Fruit fly (Drosophila melanogaster): ENCODE measurements around the gene CG42750.
A peak's percentile ranks its signal among the peaks of the same experiment; 100 is the strongest.

CG42750 gene

DNA sequence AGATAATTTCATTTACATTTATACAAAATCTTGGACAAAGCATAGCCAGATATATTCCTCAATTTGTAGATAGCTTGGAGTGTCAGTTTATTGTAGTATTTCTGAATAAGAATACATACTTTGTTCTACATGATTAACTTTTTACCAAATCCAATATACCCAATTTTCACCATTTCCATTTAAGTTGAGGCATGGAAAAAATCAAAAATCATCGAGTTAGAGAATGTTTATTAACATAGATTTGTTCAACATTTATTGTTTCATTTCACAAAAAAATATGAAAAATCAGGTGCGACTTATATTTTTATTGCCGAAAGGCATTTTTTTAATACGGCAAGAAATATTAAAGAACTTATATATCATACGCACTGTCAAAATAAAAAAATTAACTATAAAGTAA is 149.9 kb downstream of the CG42750 start, which contains the start of gene Grl36b:
TSS of gene Grl36b (minus strand) at position 101 of the 400 bp plus-strand sequence.
- TF ChIP-seq Trl (optimal IDR thresholded peaks at IDR 0.05) (no peak), Trl (GFP tag; optimal IDR thresholded peaks at IDR 0.05) (no peak), ind (GFP tag; optimal IDR thresholded peaks at IDR 0.05) (no peak), Xbp1 (GFP tag; optimal IDR thresholded peaks at IDR 0.05) (no peak), CG11456 (GFP tag; IDR thresholded peaks at IDR 0.05) (no peak), CG11696 (GFP tag; IDR thresholded peaks at IDR 0.05) (no peak)

DNA sequence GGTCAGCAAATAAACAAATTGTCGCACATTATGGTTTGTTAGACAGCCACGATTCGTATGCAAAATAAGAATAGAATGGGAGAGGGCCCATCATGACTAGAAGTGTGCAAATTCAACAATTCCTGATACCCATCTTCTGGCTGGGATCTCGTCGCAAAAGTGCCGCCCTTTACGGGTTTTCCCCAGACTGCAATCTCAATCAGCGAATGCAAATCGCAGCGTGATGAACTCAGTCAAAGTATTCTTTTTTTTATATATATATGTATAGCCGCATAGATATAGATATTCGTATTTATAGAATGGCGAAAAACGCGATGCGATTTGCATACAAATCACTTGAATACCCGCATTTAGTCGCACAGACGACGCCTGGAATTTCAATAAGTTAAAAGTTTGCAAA is 152.7 kb downstream of the CG42750 start:
- TF ChIP-seq CG7928 (GFP tag; optimal IDR thresholded peaks at IDR 0.05), result no peak

DNA sequence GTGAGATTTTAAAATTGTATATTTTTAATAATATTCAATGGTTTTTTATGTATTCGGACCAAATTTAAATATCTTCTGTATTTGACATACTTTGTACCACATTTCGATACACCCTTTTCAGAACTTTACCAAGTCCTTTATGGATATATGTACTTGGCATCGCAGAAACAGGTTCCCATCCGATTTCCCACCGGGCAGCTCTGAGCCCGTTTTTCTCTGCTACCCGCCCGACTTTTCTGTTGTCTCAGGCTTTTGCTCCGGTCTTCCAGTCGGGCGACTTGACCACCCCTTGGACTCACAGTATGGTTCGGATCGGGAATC is 153.4 kb downstream of the CG42750 start:
- TF ChIP-seq YL-1 (GFP tag; optimal IDR thresholded peaks at IDR 0.05) (no peak), GATAe (GFP tag; conservative IDR thresholded peaks at IDR 0.05) (no peak), CG7963 (GFP tag; IDR thresholded peaks at IDR 0.05; ENCODE audit: partially characterized antibody) (no peak), nom (GFP tag; optimal IDR thresholded peaks at IDR 0.05) (peak; percentile 4), bsh (GFP tag; optimal IDR thresholded peaks at IDR 0.05) (peak in 1 of 2 experiments; percentile 71), Drgx (GFP tag; IDR thresholded peaks at IDR 0.05) (peak; percentile 40), CG2889 (GFP tag; IDR thresholded peaks at IDR 0.05) (no peak), CG11723 (GFP tag; optimal IDR thresholded peaks at IDR 0.05) (no peak), Ada2b (GFP tag; IDR thresholded peaks at IDR 0.05) (no peak), Nf-YC (tag; optimal IDR thresholded peaks at IDR 0.05) (no peak), Hmr (GFP tag; optimal IDR thresholded peaks at IDR 0.05) (no peak)

DNA sequence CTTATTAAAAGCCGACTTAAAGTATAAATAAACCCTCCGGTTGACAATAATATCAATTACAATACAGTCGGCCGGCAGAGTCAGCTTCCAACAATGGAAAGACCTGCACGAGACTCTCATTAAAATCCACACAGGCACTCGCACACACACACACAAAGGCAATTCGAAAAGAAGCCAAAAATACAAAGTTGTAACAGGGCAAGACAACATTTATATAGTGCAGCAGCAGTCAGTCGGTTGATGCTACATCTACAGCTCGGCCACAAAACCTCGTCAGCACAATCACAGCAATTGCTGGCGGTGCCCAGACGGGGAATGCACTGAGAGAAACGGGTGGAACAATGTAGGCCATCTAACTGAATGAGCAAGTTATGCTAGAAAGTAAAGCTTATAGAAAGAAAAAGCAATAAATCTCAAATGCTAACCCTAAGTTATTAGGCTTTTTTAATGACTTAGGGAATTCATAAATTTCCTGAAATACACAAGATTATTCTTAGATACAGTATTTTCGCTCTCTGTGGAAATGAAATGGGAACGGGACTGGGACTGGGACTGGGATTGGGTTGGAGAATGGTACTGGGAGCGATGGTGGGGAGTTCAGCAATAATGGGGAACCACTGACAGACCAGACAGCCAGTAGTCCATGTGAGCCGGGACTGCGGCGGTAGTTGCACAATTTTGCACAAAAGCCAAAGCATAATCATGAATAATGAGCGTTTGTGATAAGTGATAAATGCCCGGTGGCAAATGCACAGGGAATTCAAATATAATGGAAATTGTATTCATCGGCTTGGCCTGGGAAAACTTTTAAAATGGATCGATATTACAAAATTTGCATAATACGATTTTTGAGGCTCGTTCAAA is 154.0 kb downstream of the CG42750 start:
- TF ChIP-seq CG18599 (GFP tag; optimal IDR thresholded peaks at IDR 0.05) (peak; percentile 72), Max (GFP tag; optimal IDR thresholded peaks at IDR 0.05) (peak; percentile 32), slbo (GFP tag; IDR thresholded peaks at IDR 0.05) (peak; percentile 56), CG4854 (GFP tag; optimal IDR thresholded peaks at IDR 0.05) (no peak), CG4282 (GFP tag; optimal IDR thresholded peaks at IDR 0.05) (no peak), lbe (GFP tag; optimal IDR thresholded peaks at IDR 0.05) (peak; percentile 78), bigmax (GFP tag; optimal IDR thresholded peaks at IDR 0.05) (no peak), seq (GFP tag; IDR thresholded peaks at IDR 0.05) (peak; percentile 42; the same call in 1 of the 2 replicates), eve (GFP tag; optimal IDR thresholded peaks at IDR 0.05) (no peak), Nf-YC (tag; optimal IDR thresholded peaks at IDR 0.05) (no peak), CG10979 (tag; optimal IDR thresholded peaks at IDR 0.05) (no peak), Dfd (GFP tag; optimal IDR thresholded peaks at IDR 0.05) (no peak), TFAM (GFP tag; optimal IDR thresholded peaks at IDR 0.05) (no peak), CG18011 (GFP tag; optimal IDR thresholded peaks at IDR 0.05) (no peak), z (GFP tag; IDR thresholded peaks at IDR 0.05) (no peak), oc (tag; optimal IDR thresholded peaks at IDR 0.05) (no peak), lola (GFP tag; optimal IDR thresholded peaks at IDR 0.05) (no peak), dpn (GFP tag; optimal IDR thresholded peaks at IDR 0.05) (peak; percentile 33 to 36), BEAF-32 (GFP tag; optimal IDR thresholded peaks at IDR 0.05) (no peak), CG17328 (GFP tag; IDR thresholded peaks at IDR 0.05) (peak; percentile 48; the same call in 1 of the 2 replicates), Mes4 (GFP tag; optimal IDR thresholded peaks at IDR 0.05) (peak; percentile 14), CG4617 (GFP tag; optimal IDR thresholded peaks at IDR 0.05; ENCODE audit: borderline replicate concordance) (no peak), CG32532 (GFP tag; IDR thresholded peaks at IDR 0.05) (peak; percentile 55; the same call in 1 of the 2 replicates), pho (GFP tag; optimal IDR thresholded peaks at IDR 0.05) (peak; percentile 17), p53 (GFP tag; optimal IDR thresholded peaks at IDR 0.05) (no peak), h (optimal IDR thresholded peaks at IDR 0.05) (no peak), Sry-β (GFP tag; optimal IDR thresholded peaks at IDR 0.05) (no peak), chinmo (GFP tag; IDR thresholded peaks at IDR 0.05; ENCODE audit: partially characterized antibody) (0 out of 4 replicates have a peak, but pooled peaks have one; percentile 29)

Measured in whole organism, embryonic.